Worm (Caenorhabditis elegans) whole organism, late embryonic: ENCODE results near the gene F59A6.4.
A peak's percentile ranks its signal among the peaks of the same experiment; 100 is the strongest.

Experiments used
- C08G9.2 ChIP-seq: sonication (generic microtip); optimal IDR thresholded peaks from 2 replicates; lab custom pipeline; 2016; ENCODE audit warnings: mild to moderate bottlenecking, missing genetic modification characterization, moderate library complexity, missing compliant biosample characterization
- K02D7.2 ChIP-seq: sonication (generic microtip); optimal IDR thresholded peaks from 2 replicates; lab custom pipeline; 2017; ENCODE audit warnings: mild to moderate bottlenecking, missing genetic modification characterization, missing compliant biosample characterization
- ama-1 ChIP-seq: fragments of 150-350 bp; optimal IDR thresholded peaks from 2 replicates; lab custom pipeline; 2014
- ceh-31 ChIP-seq: sonication (generic microtip); optimal IDR thresholded peaks from 2 replicates; lab custom pipeline; 2016; ENCODE audit warnings: missing genetic modification characterization, missing compliant biosample characterization
- ets-4 ChIP-seq: sonication (generic microtip); optimal IDR thresholded peaks from 2 replicates; lab custom pipeline; 2016; ENCODE audit warnings: missing genetic modification characterization, missing compliant biosample characterization
- fkh-10 ChIP-seq: fragments of 150-350 bp; optimal IDR thresholded peaks from 2 replicates; lab custom pipeline; 2014; ENCODE audit warnings: missing biosample characterization, missing genetic modification reagents, missing genetic modification characterization
- lim-6 ChIP-seq: sonication (generic microtip); optimal IDR thresholded peaks from 2 replicates; lab custom pipeline; 2016; ENCODE audit warnings: missing genetic modification characterization, missing compliant biosample characterization
- madf-2 ChIP-seq: sonication (generic microtip); optimal IDR thresholded peaks from 2 replicates; lab custom pipeline; 2017; ENCODE audit warnings: missing genetic modification characterization, missing compliant biosample characterization
- pros-1 ChIP-seq: fragments of 150-350 bp; optimal IDR thresholded peaks from 2 replicates; lab custom pipeline; 2014; ENCODE audit warnings: missing biosample characterization, missing genetic modification reagents, missing genetic modification characterization
- rnt-1 ChIP-seq: sonication (generic microtip); optimal IDR thresholded peaks from 2 replicates; lab custom pipeline; 2016; ENCODE audit warnings: missing genetic modification characterization, missing compliant biosample characterization
- sox-2 ChIP-seq: fragments of 200-800 bp; sonication (Bioruptor generic); IDR thresholded peaks from 2 replicates; pipeline ENCODE4 v1.3.6; 2022; ENCODE audit warnings: missing genetic modification reagents, missing genetic modification characterization, missing compliant biosample characterization
- unc-86 ChIP-seq: sonication (generic microtip); optimal IDR thresholded peaks from 2 replicates; lab custom pipeline; 2016; ENCODE audit warnings: missing genetic modification characterization, missing compliant biosample characterization
- ztf-16 ChIP-seq: sonication (generic microtip); optimal IDR thresholded peaks from 2 replicates; lab custom pipeline; 2017; ENCODE audit warnings: missing genetic modification characterization, missing compliant biosample characterization

The F59A6.4 gene

ce11 chrII:5057315-5057714, 52.4 kb downstream of the F59A6.4 start (continued):
- TF ChIP-seq ceh-31 (no peak), sox-2 (GFP tag; lab: Robert Waterston, UW) (no peak), unc-86 (no peak), ama-1 (no peak), pros-1 (tag; lab: Kevin White, UChicago) (no peak), ets-4 (no peak), rnt-1 (tag; lab: Kevin White, UChicago) (no peak), lim-6 (tag; lab: Kevin White, UChicago) (no peak), madf-2 (no peak), fkh-10 (no peak), ztf-16 (peak; percentile 44), C08G9.2 (no peak), K02D7.2 (tag; lab: Kevin White, UChicago) (no peak)
